Worm (Caenorhabditis elegans): ENCODE results near the gene F02D8.4.

F02D8.4 gene

DNA sequence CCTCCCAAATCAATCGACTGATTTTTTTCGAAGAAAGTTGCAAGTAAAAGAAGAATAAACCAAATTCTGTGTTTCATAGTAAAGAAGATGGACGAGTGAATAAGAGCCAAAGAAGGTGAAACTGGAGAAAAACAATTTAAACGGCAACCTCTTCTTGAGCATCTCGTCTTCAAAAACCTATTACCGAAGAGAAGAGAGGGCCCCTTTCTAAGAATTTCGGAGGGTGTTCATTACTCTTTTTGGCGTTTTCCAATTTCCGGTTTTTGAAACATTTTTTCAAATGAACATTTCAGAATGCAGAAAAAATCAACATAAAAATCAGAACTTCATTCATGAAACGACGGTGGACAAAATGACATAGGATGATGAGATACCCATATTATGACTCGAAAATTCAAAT, 26.9 kb downstream of the F02D8.4 start, which contains the start of gene nmr-2:
nmr-2 (minus strand) TSS at position 101 of the 400 bp plus-strand sequence.
- TF ChIP-seq tbx-2 (tag; optimal IDR thresholded peaks at IDR 0.05) = no peak
- no peak for TF ChIP-seq pqm-1 (tag; optimal IDR thresholded peaks at IDR 0.05)
- TF ChIP-seq fkh-4 (tag; optimal IDR thresholded peaks at IDR 0.05; ENCODE audit: borderline replicate concordance) = no peak
- TF ChIP-seq unc-130 (tag; optimal IDR thresholded peaks at IDR 0.05) = no peak

- TF ChIP-seq nhr-71 (tag; optimal IDR thresholded peaks at IDR 0.05) (peak; percentile 36), nhr-85 (tag) (peak; percentile 67), ceh-90 (tag; optimal IDR thresholded peaks at IDR 0.05) (no peak), nhr-47 (tag; optimal IDR thresholded peaks at IDR 0.05) (peak; percentile 12), snu-23 (GFP tag; optimal IDR thresholded peaks at IDR 0.05) (peak; percentile 29), nhr-76 (tag; optimal IDR thresholded peaks at IDR 0.05) (no peak), efl-1 (optimal IDR thresholded peaks at IDR 0.05) (peak in 1 of 2 experiments; percentile 15), efl-1 (GFP tag; optimal IDR thresholded peaks at IDR 0.05 in 1 of 2) (peak in 1 of 2 experiments; percentile 84), lin-14 (GFP tag; optimal IDR thresholded peaks at IDR 0.05) (peak; percentile 20), rnt-1 (tag; optimal IDR thresholded peaks at IDR 0.05) (peak; percentile 70), ama-1 (optimal IDR thresholded peaks at IDR 0.05) (no peak), lin-35 (GFP tag; optimal IDR thresholded peaks at IDR 0.05) (peak in 1 of 2 experiments; percentile 18), nhr-19 (GFP tag; conservative IDR thresholded peaks at IDR 0.05) (no peak; the same call in 1 of the 2 replicates), dsc-1 (tag; optimal IDR thresholded peaks at IDR 0.05) (peak; percentile 24)
These were observed 28.0 kb downstream of the F02D8.4 start for ce11 chrV:15012542-15013301.

DNA sequence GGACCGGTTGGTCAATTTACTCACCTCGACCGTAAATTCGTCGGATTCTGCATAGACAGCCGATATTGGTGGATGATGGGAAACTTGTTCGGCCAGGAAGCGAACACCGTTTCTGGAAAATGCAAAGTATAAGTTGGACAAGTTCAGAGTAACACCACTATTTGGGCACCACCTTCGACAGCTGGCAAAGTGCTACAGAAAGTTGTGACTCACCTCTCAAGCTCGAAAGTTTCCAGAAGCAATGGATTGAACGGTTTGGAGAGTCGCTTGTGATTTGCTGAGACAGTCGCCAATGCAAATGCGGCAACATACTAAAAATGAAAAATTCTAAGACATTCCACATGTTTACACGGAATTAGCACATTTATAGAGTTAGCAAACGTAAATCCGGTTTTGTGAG, 28.6 kb downstream of the F02D8.4 start:
- TF ChIP-seq unc-98 (GFP tag; IDR thresholded peaks at IDR 0.05) (no peak), fkh-8 (tag; optimal IDR thresholded peaks at IDR 0.05) (no peak), sox-4 (tag; optimal IDR thresholded peaks at IDR 0.05) (no peak), pqm-1 (tag; optimal IDR thresholded peaks at IDR 0.05) (no peak), egl-27 (tag; optimal IDR thresholded peaks at IDR 0.05) (no peak), zag-1 (tag; optimal IDR thresholded peaks at IDR 0.05) (no peak), alr-1 (tag; optimal IDR thresholded peaks at IDR 0.05; ENCODE audit: borderline replicate concordance) (no peak), egl-13 (tag; optimal IDR thresholded peaks at IDR 0.05) (no peak), ama-1 (optimal IDR thresholded peaks at IDR 0.05) (no peak), ceh-82 (tag; optimal IDR thresholded peaks at IDR 0.05) (no peak), C34B4.2 (tag; optimal IDR thresholded peaks at IDR 0.05) (no peak), lin-39 (tag; optimal IDR thresholded peaks at IDR 0.05) (no peak), nhr-19 (GFP tag; conservative IDR thresholded peaks at IDR 0.05) (no peak), snpc-4 (tag; optimal IDR thresholded peaks at IDR 0.05) (no peak), swsn-7 (tag; optimal IDR thresholded peaks at IDR 0.05) (no peak), mdl-1 (tag; optimal IDR thresholded peaks at IDR 0.05) (no peak), nhr-90 (tag; optimal IDR thresholded peaks at IDR 0.05; ENCODE audit: poor library complexity) (no peak), nhr-237 (tag; optimal IDR thresholded peaks at IDR 0.05) (no peak)

- TF ChIP-seq nhr-19 (GFP tag; conservative IDR thresholded peaks at IDR 0.05) = no peak
- TF ChIP-seq snpc-4 (tag; optimal IDR thresholded peaks at IDR 0.05) = no peak
- TF ChIP-seq vab-15 (tag; optimal IDR thresholded peaks at IDR 0.05) = no peak
- TF ChIP-seq irx-1 (tag; optimal IDR thresholded peaks at IDR 0.05) = no peak
- TF ChIP-seq lin-13 (GFP tag; optimal IDR thresholded peaks at IDR 0.05) = no peak
- TF ChIP-seq egl-13 (tag; optimal IDR thresholded peaks at IDR 0.05) = no peak
- TF ChIP-seq lsy-2 (tag; optimal IDR thresholded peaks at IDR 0.05) = no peak
- TF ChIP-seq fkh-10 (GFP tag; optimal IDR thresholded peaks at IDR 0.05) = no peak
These were observed 29.5 kb downstream of the F02D8.4 start, which contains the start of gene obr-2 for ce11 chrV:15014164-15014563. Gene obr-2 (minus strand): TSS chrV:15014264.

All from whole organism, L1 larva.